Worm (Caenorhabditis elegans): ENCODE results near the gene twk-36.

The twk-36 gene

ce11 chrV:17746959-17747358 lies at the start of gene twk-36:
Gene twk-36 (minus strand): TSS chrV:17747059.
- TF ChIP-seq ceh-48 (tag; optimal IDR thresholded peaks at IDR 0.05): no peak
- TF ChIP-seq hlh-13 (GFP tag; optimal IDR thresholded peaks at IDR 0.05): no peak
- TF ChIP-seq T23F11.4 (GFP tag; optimal IDR thresholded peaks at IDR 0.05): no peak
- no peak for TF ChIP-seq dve-1 (tag; optimal IDR thresholded peaks at IDR 0.05)
- no peak for TF ChIP-seq syd-9 (tag; optimal IDR thresholded peaks at IDR 0.05)
- TF ChIP-seq nhr-232 (tag; optimal IDR thresholded peaks at IDR 0.05): no peak
- no peak for TF ChIP-seq ets-4 (tag; optimal IDR thresholded peaks at IDR 0.05)
- no peak for TF ChIP-seq pha-2 (tag; optimal IDR thresholded peaks at IDR 0.05)
- TF ChIP-seq gmeb-2 (tag; optimal IDR thresholded peaks at IDR 0.05): no peak
- TF ChIP-seq pqm-1 (tag; optimal IDR thresholded peaks at IDR 0.05): no peak
- no peak for TF ChIP-seq ceh-14 (tag; optimal IDR thresholded peaks at IDR 0.05)
- no peak for TF ChIP-seq ceh-19 (GFP tag; optimal IDR thresholded peaks at IDR 0.05)
- no peak for TF ChIP-seq ahr-1 (tag; optimal IDR thresholded peaks at IDR 0.05)
- no peak for TF ChIP-seq dmd-4 (tag; optimal IDR thresholded peaks at IDR 0.05; ENCODE audit: borderline replicate concordance)
- TF ChIP-seq pat-9 (tag; optimal IDR thresholded peaks at IDR 0.05): no peak

ce11 chrV:17795655-17796054 lies 48.8 kb upstream of the twk-36 start, which contains the start of gene srh-288:
Gene srh-288 (minus strand): TSS chrV:17795755.
- no peak for TF ChIP-seq syd-9 (tag; optimal IDR thresholded peaks at IDR 0.05)
- TF ChIP-seq elt-4 (tag; optimal IDR thresholded peaks at IDR 0.05): no peak
- TF ChIP-seq sox-4 (tag; optimal IDR thresholded peaks at IDR 0.05): no peak
- TF ChIP-seq ceh-30 (tag; optimal IDR thresholded peaks at IDR 0.05): no peak
- TF ChIP-seq nfya-1 (tag; optimal IDR thresholded peaks at IDR 0.05): no peak
- no peak for TF ChIP-seq unc-86 (tag; optimal IDR thresholded peaks at IDR 0.05)
- no peak for TF ChIP-seq Y22D7AL.16 (tag; optimal IDR thresholded peaks at IDR 0.05)
- TF ChIP-seq unc-42 (tag; optimal IDR thresholded peaks at IDR 0.05): no peak
- no peak for TF ChIP-seq ahr-1 (tag; optimal IDR thresholded peaks at IDR 0.05)
- TF ChIP-seq fkh-6 (tag; optimal IDR thresholded peaks at IDR 0.05): no peak

ce11 chrV:17793986-17794385 lies 47.1 kb upstream of the twk-36 start, which contains the start of gene srh-289:
Gene srh-289 (minus strand): TSS chrV:17794086.
- TF ChIP-seq pha-2 (tag; optimal IDR thresholded peaks at IDR 0.05) (no peak), ceh-34 (tag; optimal IDR thresholded peaks at IDR 0.05) (no peak), ceh-31 (tag; optimal IDR thresholded peaks at IDR 0.05) (no peak), odd-2 (tag; optimal IDR thresholded peaks at IDR 0.05) (no peak), ceh-30 (tag; optimal IDR thresholded peaks at IDR 0.05) (no peak), che-1 (tag; optimal IDR thresholded peaks at IDR 0.05) (no peak), elt-4 (tag; optimal IDR thresholded peaks at IDR 0.05) (no peak), ceh-18 (tag; optimal IDR thresholded peaks at IDR 0.05) (no peak), rnt-1 (tag; optimal IDR thresholded peaks at IDR 0.05) (no peak), C38D4.7 (GFP tag; optimal IDR thresholded peaks at IDR 0.05) (no peak), pha-4 (tag; optimal IDR thresholded peaks at IDR 0.05) (no peak), pqm-1 (tag; optimal IDR thresholded peaks at IDR 0.05) (no peak)

DNA sequence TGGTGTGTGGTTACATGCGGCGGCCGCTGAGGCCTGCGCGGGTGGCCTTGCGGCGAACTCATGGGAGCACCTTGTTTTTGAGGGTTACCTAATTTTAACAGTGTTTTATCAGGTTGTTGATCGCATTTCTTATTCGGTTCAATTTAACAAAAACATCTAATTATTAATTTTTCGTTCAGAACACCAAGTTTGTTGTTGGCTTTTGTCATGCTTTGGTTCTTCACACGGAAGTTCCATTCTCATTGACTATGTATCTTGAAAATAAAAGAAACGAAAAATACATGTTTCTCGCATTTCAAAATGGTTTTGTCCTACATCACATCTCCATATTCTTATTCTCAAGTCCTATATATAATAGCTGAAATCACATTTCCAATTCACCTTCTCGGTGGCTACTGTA lies 43.3 kb upstream of the twk-36 start, which contains the start of gene srh-290:
Gene srh-290, plus strand, starts transcription at position 301 of the 400 bp plus-strand sequence.
- no peak for TF ChIP-seq tbx-7 (tag; optimal IDR thresholded peaks at IDR 0.05)
- no peak for TF ChIP-seq ref-2 (tag; optimal IDR thresholded peaks at IDR 0.05)

- no peak for TF ChIP-seq ceh-30 (tag; optimal IDR thresholded peaks at IDR 0.05)
- TF ChIP-seq dve-1 (tag; optimal IDR thresholded peaks at IDR 0.05): no peak
- TF ChIP-seq ceh-19 (GFP tag; optimal IDR thresholded peaks at IDR 0.05): no peak
- no peak for TF ChIP-seq pros-1 (tag; optimal IDR thresholded peaks at IDR 0.05)
- TF ChIP-seq unc-86 (tag; optimal IDR thresholded peaks at IDR 0.05): no peak
- TF ChIP-seq sdc-2 (tag; optimal IDR thresholded peaks at IDR 0.05): no peak
- TF ChIP-seq syd-9 (tag; optimal IDR thresholded peaks at IDR 0.05): no peak
Observed at ce11 chrV:17784363-17784762, 37.5 kb upstream of the twk-36 start.

Measured in whole organism, late embryonic.